Fruit fly (Drosophila melanogaster) whole organism, embryonic: ENCODE measurements around the gene CG13690.

ENCODE experiments used
- Adf1 ChIP-seq: fragments of 200-800 bp; sonication (Bioruptor generic); IDR thresholded peaks from 2 replicates; pipeline ENCODE4 v1.3.6; 2022; ENCODE audit warnings: missing biosample characterization, missing genetic modification characterization
- B-H2 ChIP-seq: fragments of 200-800 bp; sonication (Bioruptor generic); optimal IDR thresholded peaks from 2 replicates; lab custom pipeline; 2018; ENCODE audit warnings: missing biosample characterization, mild to moderate bottlenecking, missing genetic modification characterization
- Bteb2 ChIP-seq: fragments of 200-800 bp; sonication (Bioruptor generic); optimal IDR thresholded peaks from 2 replicates; lab custom pipeline; 2016; ENCODE audit warnings: missing biosample characterization, missing genetic modification characterization
- CG10462 ChIP-seq: fragments of 200-800 bp; sonication (Bioruptor generic); optimal IDR thresholded peaks from 2 replicates; lab custom pipeline; 2016; ENCODE audit warnings: missing biosample characterization, missing genetic modification characterization
- CG10959 ChIP-seq: fragments of 200-800 bp; sonication (Bioruptor generic); IDR thresholded peaks from 2 replicates; pipeline ENCODE4 v1.3.6; 2022; ENCODE audit warnings: missing biosample characterization, missing genetic modification characterization
- CG12236 ChIP-seq: fragments of 200-800 bp; sonication (Bioruptor generic); optimal IDR thresholded peaks from 2 replicates; lab custom pipeline; 2016; ENCODE audit warnings: missing biosample characterization, missing genetic modification characterization
- CG13287 ChIP-seq: fragments of 200-800 bp; sonication (Bioruptor generic); IDR thresholded peaks from 2 replicates; pipeline ENCODE4 v1.3.6; 2022; ENCODE audit warnings: missing biosample characterization, missing genetic modification characterization; ENCODE audit not compliant: partially characterized antibody
- CG17912 ChIP-seq: fragments of 200-800 bp; sonication (Bioruptor generic); optimal IDR thresholded peaks from 2 replicates; lab custom pipeline; 2018; ENCODE audit warnings: missing biosample characterization, mild to moderate bottlenecking, missing genetic modification characterization
- CG2678 ChIP-seq: fragments of 200-800 bp; sonication (Bioruptor generic); optimal IDR thresholded peaks from 3 replicates; lab custom pipeline; 2019; ENCODE audit warnings: missing biosample characterization, mild to moderate bottlenecking, missing genetic modification characterization, moderate library complexity
- CG3065 ChIP-seq: fragments of 200-800 bp; sonication (Bioruptor generic); optimal IDR thresholded peaks from 2 replicates; lab custom pipeline; 2016; ENCODE audit warnings: missing biosample characterization, missing genetic modification characterization
- CG42726 ChIP-seq: fragments of 200-800 bp; sonication (Bioruptor generic); IDR thresholded peaks from 2 replicates; pipeline ENCODE4 v1.3.6; 2022; ENCODE audit warnings: missing biosample characterization, missing genetic modification characterization; ENCODE audit not compliant: partially characterized antibody
- CG4730 ChIP-seq: fragments of 200-800 bp; sonication (Bioruptor generic); IDR thresholded peaks from 2 replicates; pipeline ENCODE4 v1.3.6; 2022; ENCODE audit warnings: missing biosample characterization, missing genetic modification characterization
- CG6791 ChIP-seq: fragments of 200-800 bp; sonication (Bioruptor generic); IDR thresholded peaks from 3 replicates; pipeline ENCODE4 v1.3.6; 2022; ENCODE audit warnings: missing biosample characterization, missing genetic modification characterization; ENCODE audit not compliant: partially characterized antibody
- CG8924 ChIP-seq: fragments of 200-800 bp; optimal IDR thresholded peaks from 3 replicates; lab custom pipeline; 2019; ENCODE audit warnings: missing biosample characterization, mild to moderate bottlenecking, missing genetic modification characterization, moderate library complexity
- CG9797 ChIP-seq: fragments of 200-800 bp; sonication (Bioruptor generic); optimal IDR thresholded peaks from 3 replicates; lab custom pipeline; 2018; ENCODE audit warnings: missing biosample characterization, mild to moderate bottlenecking, missing genetic modification characterization
- CoRest ChIP-seq: fragments of 200-800 bp; sonication (Bioruptor generic); optimal IDR thresholded peaks from 3 replicates; lab custom pipeline; 2018; ENCODE audit warnings: missing biosample characterization, mild to moderate bottlenecking, missing genetic modification characterization, moderate library complexity
- D19A ChIP-seq: fragments of 200-800 bp; optimal IDR thresholded peaks from 3 replicates; lab custom pipeline; 2019; ENCODE audit warnings: missing biosample characterization, mild to moderate bottlenecking, missing genetic modification characterization, moderate library complexity
- Dek ChIP-seq: fragments of 200-800 bp; sonication (Bioruptor generic); optimal IDR thresholded peaks from 3 replicates; lab custom pipeline; 2019; ENCODE audit warnings: missing biosample characterization, mild to moderate bottlenecking, missing genetic modification characterization, moderate library complexity
- Doc3 ChIP-seq: fragments of 200-800 bp; sonication (Bioruptor generic); IDR thresholded peaks from 3 replicates; pipeline ENCODE4 v1.3.6; 2022; ENCODE audit warnings: missing biosample characterization, missing genetic modification characterization; ENCODE audit not compliant: partially characterized antibody
- Gsc ChIP-seq: fragments of 200-800 bp; sonication (Bioruptor generic); IDR thresholded peaks from 2 replicates; pipeline ENCODE4 v1.3.6; 2022; ENCODE audit warnings: missing biosample characterization, missing genetic modification characterization
- H15 ChIP-seq: fragments of 200-800 bp; sonication (Bioruptor generic); IDR thresholded peaks from 3 replicates; pipeline ENCODE4 v1.3.6; 2022; ENCODE audit warnings: missing biosample characterization, missing genetic modification characterization
- H2.0 ChIP-seq: fragments of 200-800 bp; sonication (Bioruptor generic); IDR thresholded peaks from 2 replicates; pipeline ENCODE4 v1.3.6; 2022; ENCODE audit warnings: missing biosample characterization, missing genetic modification characterization
- HHEX ChIP-seq: fragments of 200-800 bp; sonication (Bioruptor generic); optimal IDR thresholded peaks from 3 replicates; lab custom pipeline; 2017; ENCODE audit warnings: missing biosample characterization, mild to moderate bottlenecking, missing genetic modification characterization, missing genetic modification reagents
- Hsf ChIP-seq: fragments of 200-800 bp; sonication (Bioruptor generic); optimal IDR thresholded peaks from 3 replicates; lab custom pipeline; 2016; ENCODE audit warnings: missing biosample characterization, missing genetic modification characterization
- Lhr ChIP-seq: fragments of 200-800 bp; sonication (Bioruptor generic); optimal IDR thresholded peaks from 3 replicates; lab custom pipeline; 2017; ENCODE audit warnings: mild to moderate bottlenecking, missing biosample characterization, missing genetic modification reagents, missing genetic modification characterization
- NfI ChIP-seq: fragments of 200-800 bp; sonication (Bioruptor generic); optimal IDR thresholded peaks from 3 replicates; lab custom pipeline; 2018; ENCODE audit warnings: missing biosample characterization, mild to moderate bottlenecking, missing genetic modification characterization, moderate library complexity
- Optix ChIP-seq: fragments of 200-800 bp; sonication (Bioruptor generic); IDR thresholded peaks from 3 replicates; pipeline ENCODE4 v1.3.6; 2022; ENCODE audit warnings: missing biosample characterization, missing genetic modification characterization
- Ptx1 ChIP-seq: fragments of 200-800 bp; sonication (Bioruptor generic); IDR thresholded peaks from 2 replicates; pipeline ENCODE4 v1.3.6; 2022; ENCODE audit warnings: missing biosample characterization, missing genetic modification characterization
- Spps ChIP-seq: fragments of 200-800 bp; sonication (Bioruptor generic); optimal IDR thresholded peaks from 2 replicates; lab custom pipeline; 2018; ENCODE audit warnings: missing biosample characterization, mild to moderate bottlenecking, missing genetic modification characterization
- Tbp ChIP-seq: fragments of >200 bp; optimal IDR thresholded peaks from 2 replicates; lab custom pipeline; 2018; ENCODE audit warnings: missing biosample characterization, missing genetic modification characterization
- YL-1 ChIP-seq: fragments of 200-800 bp; sonication (Bioruptor generic); optimal IDR thresholded peaks from 3 replicates; lab custom pipeline; 2017; ENCODE audit warnings: missing biosample characterization, mild to moderate bottlenecking, missing genetic modification characterization
- ac ChIP-seq: fragments of 200-800 bp; sonication (Bioruptor generic); optimal IDR thresholded peaks from 3 replicates; lab custom pipeline; 2017; ENCODE audit warnings: missing biosample characterization, mild to moderate bottlenecking, missing genetic modification characterization
- da ChIP-seq: fragments of 200-800 bp; sonication (Bioruptor generic); optimal IDR thresholded peaks from 2 replicates; lab custom pipeline; 2016; ENCODE audit warnings: missing biosample characterization, missing genetic modification characterization
- dpn ChIP-seq, 2 experiments: fragments of 200-800 bp; sonication (Bioruptor generic); optimal IDR thresholded peaks; 3 replicates each; lab custom pipeline; 2016; ENCODE audit warnings: missing biosample characterization in 2 of 2, missing genetic modification characterization in 2 of 2
- esg ChIP-seq: fragments of 200-800 bp; sonication (Bioruptor generic); conservative IDR thresholded peaks from 2 replicates; pipeline ENCODE4 v1.3.6; 2022; ENCODE audit warnings: missing biosample characterization, missing genetic modification characterization
- exex ChIP-seq: fragments of 200-800 bp; sonication (Bioruptor generic); optimal IDR thresholded peaks from 4 replicates; lab custom pipeline; 2018; ENCODE audit warnings: missing biosample characterization, mild to moderate bottlenecking, missing genetic modification characterization, moderate library complexity
- fd96Cb ChIP-seq: fragments of 200-800 bp; sonication (Bioruptor generic); optimal IDR thresholded peaks from 2 replicates; lab custom pipeline; 2018; ENCODE audit warnings: missing biosample characterization, mild to moderate bottlenecking, missing genetic modification characterization, moderate library complexity
- ham ChIP-seq: fragments of 200-800 bp; sonication (Bioruptor generic); IDR thresholded peaks from 2 replicates; pipeline ENCODE4 v1.3.6; 2022; ENCODE audit warnings: missing biosample characterization, missing genetic modification characterization
- ind ChIP-seq: fragments of 200-800 bp; sonication (Bioruptor generic); optimal IDR thresholded peaks from 3 replicates; lab custom pipeline; 2016; ENCODE audit warnings: missing biosample characterization, missing genetic modification characterization
- mam ChIP-seq: fragments of 200-800 bp; sonication (Bioruptor generic); optimal IDR thresholded peaks from 3 replicates; lab custom pipeline; 2016; ENCODE audit warnings: missing biosample characterization, missing genetic modification characterization
- mirr ChIP-seq: fragments of 200-800 bp; sonication (Bioruptor generic); optimal IDR thresholded peaks from 3 replicates; lab custom pipeline; 2018; ENCODE audit warnings: missing biosample characterization, mild to moderate bottlenecking, missing genetic modification characterization
- pum ChIP-seq: fragments of 200-800 bp; sonication (Bioruptor generic); optimal IDR thresholded peaks from 2 replicates; lab custom pipeline; 2016; ENCODE audit warnings: missing biosample characterization, missing genetic modification characterization
- repo ChIP-seq: fragments of 200-800 bp; sonication (Bioruptor generic); optimal IDR thresholded peaks from 2 replicates; lab custom pipeline; 2016; ENCODE audit warnings: missing biosample characterization, missing genetic modification characterization
- row ChIP-seq: fragments of 200-800 bp; sonication (Bioruptor generic); IDR thresholded peaks from 3 replicates; pipeline ENCODE4 v1.3.6; 2022; ENCODE audit warnings: missing biosample characterization, missing genetic modification characterization
- run ChIP-seq: fragments of 200-800 bp; sonication (Bioruptor generic); optimal IDR thresholded peaks from 3 replicates; lab custom pipeline; 2018; ENCODE audit warnings: missing biosample characterization, mild to moderate bottlenecking, missing genetic modification characterization
- slou ChIP-seq: fragments of 200-800 bp; sonication (Bioruptor generic); optimal IDR thresholded peaks from 3 replicates; lab custom pipeline; 2016; ENCODE audit warnings: missing biosample characterization, missing genetic modification characterization
- sug ChIP-seq: fragments of 200-800 bp; optimal IDR thresholded peaks from 2 replicates; lab custom pipeline; 2019; ENCODE audit warnings: missing biosample characterization, mild to moderate bottlenecking, missing genetic modification characterization, moderate library complexity
- vfl ChIP-seq: fragments of 200-800 bp; sonication (Bioruptor generic); optimal IDR thresholded peaks from 2 replicates; lab custom pipeline; 2016; ENCODE audit warnings: missing biosample characterization, missing genetic modification characterization
- wek ChIP-seq: fragments of 200-800 bp; sonication (Bioruptor generic); optimal IDR thresholded peaks from 3 replicates; lab custom pipeline; 2018; ENCODE audit warnings: missing biosample characterization, mild to moderate bottlenecking, missing genetic modification characterization, moderate library complexity
- z ChIP-seq: fragments of 200-800 bp; sonication (Bioruptor generic); IDR thresholded peaks from 3 replicates; pipeline ENCODE4 v1.3.6; 2022; ENCODE audit warnings: missing biosample characterization, missing genetic modification characterization

Gene CG13690

DNA sequence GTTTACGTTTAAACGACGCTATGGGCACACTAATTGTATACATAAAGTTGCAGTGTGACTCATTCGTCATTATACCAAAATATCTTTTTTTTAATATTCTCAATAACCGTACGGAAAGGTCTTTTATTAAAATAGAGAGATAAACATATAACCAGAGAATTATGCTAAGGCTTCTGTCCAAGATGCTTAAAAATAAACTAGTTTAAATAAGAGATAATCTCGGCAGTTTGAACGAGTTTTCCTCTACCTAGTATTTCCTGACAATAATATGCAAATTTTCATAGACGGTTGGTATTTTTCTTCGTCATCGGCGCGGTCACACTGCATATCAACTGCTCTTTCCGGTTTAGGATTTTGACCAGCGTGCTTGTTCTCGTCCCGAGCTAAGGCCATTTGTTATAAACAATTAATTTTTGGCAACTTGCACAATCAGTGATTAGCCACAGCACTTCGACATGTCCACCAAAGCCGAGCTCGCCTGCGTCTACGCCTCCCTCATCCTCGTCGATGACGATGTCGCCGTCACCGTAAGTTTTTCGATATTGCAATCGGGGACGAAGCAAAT, at the start of gene CG13690, which contains the start of gene RpLP1:
Gene CG13690 (minus strand): TSS at position 33 of the 565 bp plus-strand sequence.
Gene RpLP1 (plus strand): TSS at position 333 of the 565 bp plus-strand sequence.
- TF ChIP-seq exex (peak; percentile 51), CG12236 (GFP tag; lab: Kevin White, UChicago) (peak; percentile 61), H15 (no peak), mirr (GFP tag; lab: Kevin White, UChicago) (peak; percentile 77), D19A (tag; lab: Kevin White, UChicago) (no peak), pum (GFP tag; lab: Kevin White, UChicago) (peak; percentile 36), repo (GFP tag; lab: Kevin White, UChicago) (peak; percentile 40), NfI (peak; percentile 81), CG8924 (peak; percentile 92), Tbp (GFP tag; lab: Kevin White, UChicago) (peak; percentile 45), Hsf (GFP tag; lab: Kevin White, UChicago) (peak; percentile 78), CG6791 (GFP tag; lab: Robert Waterston, UW) (no peak), ac (GFP tag; lab: Kevin White, UChicago) (peak; percentile 51), CG10462 (GFP tag; lab: Kevin White, UChicago) (peak; percentile 36), CG42726 (GFP tag; lab: Robert Waterston, UW) (peak; percentile 14; the same call in 1 of the 2 replicates), z (GFP tag; lab: Robert Waterston, UW) (no peak), Dek (tag; lab: Kevin White, UChicago) (peak; percentile 61), dpn (GFP tag; optimal IDR thresholded peaks at IDR 0.05; lab: Kevin White, UChicago) (peak; percentile 45 to 76), CG9797 (GFP tag; lab: Kevin White, UChicago) (peak; percentile 99), YL-1 (GFP tag; lab: Kevin White, UChicago) (peak; percentile 95), B-H2 (GFP tag; lab: Kevin White, UChicago) (peak; percentile 80), H2.0 (GFP tag; lab: Robert Waterston, UW) (peak; percentile 23; the same call in 1 of the 2 replicates), Gsc (GFP tag; lab: Robert Waterston, UW) (no peak), vfl (peak; percentile 37), sug (tag; lab: Kevin White, UChicago) (peak; percentile 73), da (GFP tag; lab: Kevin White, UChicago) (peak; percentile 32), fd96Cb (tag; lab: Kevin White, UChicago) (no peak), Ptx1 (GFP tag; lab: Robert Waterston, UW) (no peak), run (tag; lab: Kevin White, UChicago) (peak; percentile 65), CG4730 (GFP tag; lab: Robert Waterston, UW) (no peak), CoRest (peak; percentile 73), row (GFP tag; lab: Robert Waterston, UW) (peak; percentile 45; the same call in 2 of the 3 replicates), Lhr (GFP tag; lab: Kevin White, UChicago) (peak; percentile 84), ham (no peak), wek (peak; percentile 82), esg (GFP tag; lab: Robert Waterston, UW) (no peak), ind (peak; percentile 13), CG3065 (no peak), CG10959 (GFP tag; lab: Robert Waterston, UW) (no peak), CG2678 (tag; lab: Kevin White, UChicago) (peak; percentile 71), Adf1 (GFP tag; lab: Robert Waterston, UW) (0 out of 2 replicates have a peak, but pooled peaks have one; percentile 19), Spps (tag; lab: Kevin White, UChicago) (peak; percentile 54), Optix (GFP tag; lab: Robert Waterston, UW) (peak; percentile 24; the same call in 1 of the 3 replicates), HHEX (GFP tag; lab: Kevin White, UChicago) (peak; percentile 85), Doc3 (GFP tag; lab: Robert Waterston, UW) (no peak), mam (GFP tag; lab: Kevin White, UChicago) (peak; percentile 25), CG13287 (peak; percentile 9; the same call in 1 of the 2 replicates), Bteb2 (peak; percentile 70), slou (GFP tag; lab: Kevin White, UChicago) (peak; percentile 39), CG17912 (GFP tag; lab: Kevin White, UChicago) (peak; percentile 87)
